Fruit fly (Drosophila melanogaster): ENCODE measurements around the gene CG14610.

Gene CG14610

dm6 chr3R:7171384-7172099 is 27.4 kb upstream of the CG14610 start (continued):
- TF ChIP-seq Ssrp (tag; optimal IDR thresholded peaks at IDR 0.05) (peak; percentile 34), CG4282 (GFP tag; optimal IDR thresholded peaks at IDR 0.05) (no peak), ci (GFP tag; IDR thresholded peaks at IDR 0.05) (no peak), CG33557 (GFP tag; optimal IDR thresholded peaks at IDR 0.05) (peak; percentile 4), chif (GFP tag; optimal IDR thresholded peaks at IDR 0.05) (peak in 1 of 2 experiments; percentile 12), pita (GFP tag; optimal IDR thresholded peaks at IDR 0.05) (no peak), BtbVII (GFP tag; optimal IDR thresholded peaks at IDR 0.05) (no peak), D19A (tag; optimal IDR thresholded peaks at IDR 0.05) (peak; percentile 59), kah (GFP tag; optimal IDR thresholded peaks at IDR 0.05) (no peak), TFAM (GFP tag; optimal IDR thresholded peaks at IDR 0.05) (no peak), Lim3 (GFP tag; IDR thresholded peaks at IDR 0.05) (no peak), CG16779 (GFP tag; IDR thresholded peaks at IDR 0.05) (no peak), sob (GFP tag; IDR thresholded peaks at IDR 0.05) (no peak), nmo (GFP tag; optimal IDR thresholded peaks at IDR 0.05) (peak; percentile 26), phol (tag; optimal IDR thresholded peaks at IDR 0.05) (peak; percentile 19), NFAT (GFP tag; IDR thresholded peaks at IDR 0.05) (no peak), NK7.1 (GFP tag; optimal IDR thresholded peaks at IDR 0.05) (no peak), CHES-1-like (GFP tag; optimal IDR thresholded peaks at IDR 0.05) (no peak), CG18476 (GFP tag; optimal IDR thresholded peaks at IDR 0.05) (no peak), ash1 (GFP tag; optimal IDR thresholded peaks at IDR 0.05) (no peak), vvl (GFP tag; IDR thresholded peaks at IDR 0.05) (0 out of 2 replicates have a peak, but pooled peaks have one; percentile 23), unc-4 (GFP tag; IDR thresholded peaks at IDR 0.05; ENCODE audit: partially characterized antibody) (no peak), hth (optimal IDR thresholded peaks at IDR 0.05) (no peak), CG4730 (GFP tag; IDR thresholded peaks at IDR 0.05) (no peak), ind (GFP tag; optimal IDR thresholded peaks at IDR 0.05) (no peak), CG7556 (GFP tag; optimal IDR thresholded peaks at IDR 0.05) (no peak), nerfin-1 (tag; optimal IDR thresholded peaks at IDR 0.05) (no peak), Max (GFP tag; optimal IDR thresholded peaks at IDR 0.05) (no peak), NC2β (GFP tag; optimal IDR thresholded peaks at IDR 0.05) (no peak), Fer3 (tag; optimal IDR thresholded peaks at IDR 0.05) (no peak), E2f2 (GFP tag; IDR thresholded peaks at IDR 0.05) (no peak), bowl (GFP tag; IDR thresholded peaks at IDR 0.05) (no peak), CG6813 (GFP tag; optimal IDR thresholded peaks at IDR 0.05) (no peak), CG13424 (tag; optimal IDR thresholded peaks at IDR 0.05) (peak; percentile 18), tup (GFP tag; optimal IDR thresholded peaks at IDR 0.05) (no peak), CG11696 (GFP tag; IDR thresholded peaks at IDR 0.05) (no peak), sqz (GFP tag; optimal IDR thresholded peaks at IDR 0.05) (no peak), CG18619 (GFP tag; optimal IDR thresholded peaks at IDR 0.05) (no peak), Sry-β (GFP tag; optimal IDR thresholded peaks at IDR 0.05) (no peak), Dek (tag; optimal IDR thresholded peaks at IDR 0.05) (no peak), CG14441 (GFP tag; IDR thresholded peaks at IDR 0.05) (no peak), pho (GFP tag; optimal IDR thresholded peaks at IDR 0.05) (no peak), gfzf (GFP tag; optimal IDR thresholded peaks at IDR 0.05) (no peak), Nf-YB (GFP tag; optimal IDR thresholded peaks at IDR 0.05) (no peak), CG12299 (tag; optimal IDR thresholded peaks at IDR 0.05) (no peak), chm (GFP tag; IDR thresholded peaks at IDR 0.05) (no peak), CG7271 (tag; optimal IDR thresholded peaks at IDR 0.05) (no peak), tx (GFP tag; optimal IDR thresholded peaks at IDR 0.05) (no peak), Nf-YC (tag; optimal IDR thresholded peaks at IDR 0.05) (no peak), CG14710 (tag; optimal IDR thresholded peaks at IDR 0.05) (no peak)
